Fruit fly (Drosophila melanogaster): ENCODE measurements around the gene Hsp110.

- no peak for TF ChIP-seq CG12605 (GFP tag; IDR thresholded peaks at IDR 0.05)
- TF ChIP-seq CG8159 (tag; optimal IDR thresholded peaks at IDR 0.05) = no peak
- TF ChIP-seq CG9948 (tag; optimal IDR thresholded peaks at IDR 0.05) = no peak
- no peak for TF ChIP-seq D1 (tag; optimal IDR thresholded peaks at IDR 0.05)
- no peak for TF ChIP-seq rn (GFP tag; IDR thresholded peaks at IDR 0.05)
- no peak for TF ChIP-seq CG13204 (GFP tag; optimal IDR thresholded peaks at IDR 0.05)
Observed at dm6 chr3L:14056816-14057215, 20.0 kb downstream of the Hsp110 start.
